Fruit fly (Drosophila melanogaster): ENCODE measurements around the gene Nmdmc.

Gene Nmdmc

dm6 chr3R:9085306-9085705 is 35.0 kb upstream of the Nmdmc start (continued):
- TF ChIP-seq eyg (GFP tag; optimal IDR thresholded peaks at IDR 0.05): peak; percentile 25
- no peak for TF ChIP-seq pan (optimal IDR thresholded peaks at IDR 0.05)
- TF ChIP-seq pan (GFP tag; optimal IDR thresholded peaks at IDR 0.05 in 1 of 2, IDR thresholded peaks at IDR 0.05 in 1 of 2): peak in 1 of 2 experiments; percentile 36
- peak; percentile 22 for TF ChIP-seq pho (GFP tag; optimal IDR thresholded peaks at IDR 0.05)
- 0 out of 3 replicates have a peak, but pooled peaks have one; percentile 41 for TF ChIP-seq ken (GFP tag; IDR thresholded peaks at IDR 0.05)
- TF ChIP-seq NfI (GFP tag; optimal IDR thresholded peaks at IDR 0.05): peak; percentile 14
- peak; percentile 55 for TF ChIP-seq Blimp-1 (GFP tag; optimal IDR thresholded peaks at IDR 0.05)
- TF ChIP-seq CG7372 (GFP tag; IDR thresholded peaks at IDR 0.05): no peak
- peak; percentile 15 for TF ChIP-seq slp2 (GFP tag; optimal IDR thresholded peaks at IDR 0.05)
- peak; percentile 59 for TF ChIP-seq sens (GFP tag)
- TF ChIP-seq phol (tag; optimal IDR thresholded peaks at IDR 0.05): peak; percentile 23
- TF ChIP-seq trh (GFP tag; optimal IDR thresholded peaks at IDR 0.05): no peak
- TF ChIP-seq dmrt99B (tag; optimal IDR thresholded peaks at IDR 0.05): peak; percentile 45
- peak; percentile 31 for TF ChIP-seq CG12219 (GFP tag; optimal IDR thresholded peaks at IDR 0.05)
- TF ChIP-seq Mrtf (GFP tag; IDR thresholded peaks at IDR 0.05): 0 out of 3 replicates have a peak, but pooled peaks have one; percentile 16
- no peak for TF ChIP-seq CG11696 (GFP tag; IDR thresholded peaks at IDR 0.05)
- TF ChIP-seq CG10209 (GFP tag; optimal IDR thresholded peaks at IDR 0.05): peak; percentile 12
- 0 out of 2 replicates have a peak, but pooled peaks have one; percentile 20 for TF ChIP-seq CG31441 (GFP tag; IDR thresholded peaks at IDR 0.05)
- peak; percentile 43 for TF ChIP-seq Meics (GFP tag; optimal IDR thresholded peaks at IDR 0.05)
- TF ChIP-seq sr (GFP tag; IDR thresholded peaks at IDR 0.05): 0 out of 3 replicates have a peak, but pooled peaks have one; percentile 35
- TF ChIP-seq Ravus (GFP tag; IDR thresholded peaks at IDR 0.05): no peak
- peak; percentile 16 for TF ChIP-seq CG12391 (tag; optimal IDR thresholded peaks at IDR 0.05)
- peak; percentile 1 for TF ChIP-seq pnt (GFP tag; optimal IDR thresholded peaks at IDR 0.05)
- TF ChIP-seq gro (GFP tag; optimal IDR thresholded peaks at IDR 0.05): peak; percentile 29
- TF ChIP-seq lilli (GFP tag; optimal IDR thresholded peaks at IDR 0.05): peak; percentile 43
- no peak for TF ChIP-seq Hey (tag; optimal IDR thresholded peaks at IDR 0.05)
- TF ChIP-seq nmo (GFP tag; optimal IDR thresholded peaks at IDR 0.05): peak; percentile 7
- TF ChIP-seq Hr51 (GFP tag; optimal IDR thresholded peaks at IDR 0.05): peak in 1 of 2 experiments; percentile 34
- peak; percentile 26; the same call in 1 of the 3 replicates for TF ChIP-seq Aef1 (GFP tag; IDR thresholded peaks at IDR 0.05)
- peak; percentile 16 for TF ChIP-seq CG17359 (tag; optimal IDR thresholded peaks at IDR 0.05)
- no peak for TF ChIP-seq CG12744 (GFP tag; optimal IDR thresholded peaks at IDR 0.05)
- peak; percentile 8 for TF ChIP-seq CG10147 (GFP tag; optimal IDR thresholded peaks at IDR 0.05)
- 0 out of 2 replicates have a peak, but pooled peaks have one; percentile 31 for TF ChIP-seq ranshi (GFP tag; IDR thresholded peaks at IDR 0.05)
- 0 out of 2 replicates have a peak, but pooled peaks have one; percentile 40 for TF ChIP-seq HLH3B (GFP tag; IDR thresholded peaks at IDR 0.05)
- TF ChIP-seq ttk (GFP tag; IDR thresholded peaks at IDR 0.05): 0 out of 2 replicates have a peak, but pooled peaks have one; percentile 13
- TF ChIP-seq CG18262 (tag; optimal IDR thresholded peaks at IDR 0.05): peak; percentile 34
- peak; percentile 8 for TF ChIP-seq CG1603 (tag; optimal IDR thresholded peaks at IDR 0.05)
- TF ChIP-seq fru (optimal IDR thresholded peaks at IDR 0.05): no peak
- TF ChIP-seq CG12659 (GFP tag; optimal IDR thresholded peaks at IDR 0.05): no peak
- no peak for TF ChIP-seq usp (GFP tag; optimal IDR thresholded peaks at IDR 0.05)
- no peak for TF ChIP-seq Side (GFP tag; optimal IDR thresholded peaks at IDR 0.05)
- TF ChIP-seq CG30403 (GFP tag; optimal IDR thresholded peaks at IDR 0.05): peak; percentile 24
- TF ChIP-seq CG7556 (GFP tag; optimal IDR thresholded peaks at IDR 0.05): peak; percentile 25
- TF ChIP-seq gem (tag; optimal IDR thresholded peaks at IDR 0.05): peak; percentile 52
- peak; percentile 41 for TF ChIP-seq fd96Cb (tag; optimal IDR thresholded peaks at IDR 0.05)
- peak; percentile 43 for TF ChIP-seq grau (tag; optimal IDR thresholded peaks at IDR 0.05)
- TF ChIP-seq mam (GFP tag; optimal IDR thresholded peaks at IDR 0.05): peak; percentile 17
- peak; percentile 29; the same call in 1 of the 2 replicates for TF ChIP-seq CG9932 (GFP tag; IDR thresholded peaks at IDR 0.05)
- peak in 1 of 2 experiments; percentile 13 for TF ChIP-seq dpn (GFP tag; optimal IDR thresholded peaks at IDR 0.05)
- TF ChIP-seq CG12071 (GFP tag; optimal IDR thresholded peaks at IDR 0.05): no peak
- peak; percentile 48 for TF ChIP-seq Med (GFP tag)

All from whole organism, embryonic.